Fruit fly (Drosophila melanogaster) whole organism, embryonic: ENCODE measurements around the gene CG43094.
A peak's percentile ranks its signal among the peaks of the same experiment; 100 is the strongest.

ENCODE experiments used
- CG10267 ChIP-seq: fragments of 200-800 bp; sonication (Bioruptor generic); optimal IDR thresholded peaks from 2 replicates; lab custom pipeline; 2018; ENCODE audit warnings: missing biosample characterization, mild to moderate bottlenecking, missing genetic modification characterization, moderate library complexity
- CG11560 ChIP-seq: fragments of 200-800 bp; sonication (Bioruptor generic); IDR thresholded peaks from 3 replicates; pipeline ENCODE4 v1.3.6; 2022; ENCODE audit warnings: missing biosample characterization, missing genetic modification characterization
- CG11695 ChIP-seq: fragments of 200-800 bp; sonication (Bioruptor generic); IDR thresholded peaks from 3 replicates; pipeline ENCODE4 v1.3.6; 2022; ENCODE audit warnings: missing biosample characterization, missing genetic modification characterization
- CG12071 ChIP-seq: fragments of 200-800 bp; sonication (Bioruptor generic); optimal IDR thresholded peaks from 3 replicates; lab custom pipeline; 2018; ENCODE audit warnings: missing biosample characterization, mild to moderate bottlenecking, missing genetic modification characterization
- CG12155 ChIP-seq: fragments of 200-800 bp; sonication (Bioruptor generic); optimal IDR thresholded peaks from 3 replicates; lab custom pipeline; 2016; ENCODE audit warnings: missing biosample characterization, missing genetic modification characterization
- CG12391 ChIP-seq: fragments of 200-800 bp; sonication (Bioruptor generic); optimal IDR thresholded peaks from 3 replicates; lab custom pipeline; 2018; ENCODE audit warnings: missing biosample characterization, mild to moderate bottlenecking, missing genetic modification characterization, moderate library complexity
- CG13624 ChIP-seq: fragments of 200-800 bp; sonication (Bioruptor generic); optimal IDR thresholded peaks from 2 replicates; lab custom pipeline; 2016; ENCODE audit warnings: missing biosample characterization, missing genetic modification characterization
- CG14710 ChIP-seq: fragments of 200-800 bp; sonication (Bioruptor generic); optimal IDR thresholded peaks from 3 replicates; lab custom pipeline; 2019; ENCODE audit warnings: missing biosample characterization, mild to moderate bottlenecking, missing genetic modification characterization, moderate library complexity
- CG15011 ChIP-seq: fragments of 200-800 bp; sonication (Bioruptor generic); optimal IDR thresholded peaks from 3 replicates; lab custom pipeline; 2018; ENCODE audit warnings: missing biosample characterization, mild to moderate bottlenecking, missing genetic modification characterization
- CG3065 ChIP-seq: fragments of 200-800 bp; sonication (Bioruptor generic); optimal IDR thresholded peaks from 2 replicates; lab custom pipeline; 2016; ENCODE audit warnings: missing biosample characterization, missing genetic modification characterization
- CG32767 ChIP-seq: fragments of 200-800 bp; sonication (Bioruptor generic); IDR thresholded peaks from 2 replicates; pipeline ENCODE4 v1.3.6; 2022; ENCODE audit warnings: missing biosample characterization, missing genetic modification characterization
- CG33557 ChIP-seq: fragments of 200-800 bp; sonication (Bioruptor generic); optimal IDR thresholded peaks from 2 replicates; lab custom pipeline; 2019; ENCODE audit warnings: missing biosample characterization, mild to moderate bottlenecking, missing genetic modification characterization, moderate library complexity
- CG34422 ChIP-seq: fragments of 200-800 bp; sonication (Bioruptor generic); IDR thresholded peaks from 3 replicates; pipeline ENCODE4 v1.3.6; 2022; ENCODE audit warnings: missing biosample characterization, missing genetic modification characterization
- CG3726 ChIP-seq: fragments of 200-800 bp; sonication (Bioruptor generic); IDR thresholded peaks from 3 replicates; pipeline ENCODE4, ENCODE4 v1.3.6; 2022; ENCODE audit warnings: missing biosample characterization, missing genetic modification characterization
- CG4282 ChIP-seq: fragments of 200-800 bp; sonication (Bioruptor generic); optimal IDR thresholded peaks from 2 replicates; lab custom pipeline; 2016; ENCODE audit warnings: missing biosample characterization, missing genetic modification characterization
- CG4404 ChIP-seq: fragments of 200-800 bp; sonication (Bioruptor generic); IDR thresholded peaks from 2 replicates; pipeline ENCODE4 v1.3.6; 2022; ENCODE audit warnings: missing biosample characterization, missing genetic modification characterization
- CG4424 ChIP-seq: fragments of 200-800 bp; sonication (Bioruptor generic); optimal IDR thresholded peaks from 3 replicates; lab custom pipeline; 2016; ENCODE audit warnings: missing biosample characterization, missing genetic modification characterization
- CG7556 ChIP-seq: fragments of 200-800 bp; sonication (Bioruptor generic); optimal IDR thresholded peaks from 2 replicates; lab custom pipeline; 2017; ENCODE audit warnings: missing biosample characterization, mild to moderate bottlenecking, missing genetic modification characterization
- CG8944 ChIP-seq: fragments of 200-800 bp; sonication (Bioruptor generic); optimal IDR thresholded peaks from 3 replicates; lab custom pipeline; 2016; ENCODE audit warnings: missing biosample characterization, missing genetic modification characterization
- Deaf1 ChIP-seq: fragments of 200-800 bp; optimal IDR thresholded peaks from 3 replicates; lab custom pipeline; 2019; ENCODE audit warnings: missing biosample characterization, mild to moderate bottlenecking, missing genetic modification characterization, moderate library complexity
- Dek ChIP-seq: fragments of 200-800 bp; sonication (Bioruptor generic); optimal IDR thresholded peaks from 3 replicates; lab custom pipeline; 2019; ENCODE audit warnings: missing biosample characterization, mild to moderate bottlenecking, missing genetic modification characterization, moderate library complexity
- HHEX ChIP-seq: fragments of 200-800 bp; sonication (Bioruptor generic); optimal IDR thresholded peaks from 3 replicates; lab custom pipeline; 2017; ENCODE audit warnings: missing biosample characterization, mild to moderate bottlenecking, missing genetic modification characterization, missing genetic modification reagents
- Hmx ChIP-seq: fragments of 200-800 bp; sonication (Bioruptor generic); optimal IDR thresholded peaks from 2 replicates; lab custom pipeline; 2016; ENCODE audit warnings: missing biosample characterization, missing genetic modification characterization
- Mrtf ChIP-seq: fragments of 200-800 bp; sonication (Bioruptor generic); IDR thresholded peaks from 3 replicates; pipeline ENCODE4 v1.3.6; 2022; ENCODE audit warnings: missing biosample characterization, missing genetic modification characterization
- NfI ChIP-seq: fragments of 200-800 bp; sonication (Bioruptor generic); optimal IDR thresholded peaks from 3 replicates; lab custom pipeline; 2018; ENCODE audit warnings: missing biosample characterization, mild to moderate bottlenecking, missing genetic modification characterization, moderate library complexity
- Oaz ChIP-seq: fragments of 200-800 bp; sonication (Bioruptor generic); IDR thresholded peaks from 2 replicates; pipeline ENCODE4 v1.3.6; 2022; ENCODE audit warnings: missing biosample characterization, missing genetic modification characterization
- Trl ChIP-seq, 3 experiments: fragments of >200 bp in 2 of 3; fragments of 200-800 bp in 1 of 3; sonication (Bioruptor generic) in 1 of 3; optimal IDR thresholded peaks; 2 replicates in 1 of 3; 3 replicates in 2 of 3; lab custom pipeline; 2016 to 2017; ENCODE audit warnings: missing biosample characterization in 1 of 3, missing genetic modification characterization in 1 of 3
- Vsx1 ChIP-seq: fragments of 200-800 bp; sonication (Bioruptor generic); optimal IDR thresholded peaks from 2 replicates; lab custom pipeline; 2017; ENCODE audit warnings: missing biosample characterization, mild to moderate bottlenecking, missing genetic modification characterization, missing genetic modification reagents
- Xbp1 ChIP-seq: fragments of 200-800 bp; sonication (Bioruptor generic); optimal IDR thresholded peaks from 3 replicates; lab custom pipeline; 2016; ENCODE audit warnings: missing biosample characterization, mild to moderate bottlenecking, missing genetic modification characterization
- bsh ChIP-seq, 2 experiments: fragments of 200-800 bp; sonication (Bioruptor generic); optimal IDR thresholded peaks; 2 replicates each; lab custom pipeline; 2017 to 2018; ENCODE audit warnings: mild to moderate bottlenecking in 2 of 2, missing biosample characterization in 2 of 2, missing genetic modification characterization in 2 of 2, moderate library complexity in 1 of 2
- btn ChIP-seq: fragments of 200-800 bp; sonication (Bioruptor generic); optimal IDR thresholded peaks from 2 replicates; lab custom pipeline; 2016; ENCODE audit warnings: missing biosample characterization, missing genetic modification characterization
- cad ChIP-seq: fragments of >200 bp; optimal IDR thresholded peaks from 2 replicates; lab custom pipeline; 2017; ENCODE audit warnings: missing biosample characterization, missing genetic modification characterization
- cato ChIP-seq: fragments of 200-800 bp; sonication (Bioruptor generic); optimal IDR thresholded peaks from 2 replicates; lab custom pipeline; 2016; ENCODE audit warnings: missing biosample characterization, missing genetic modification characterization, borderline replicate concordance
- caup ChIP-seq: fragments of 200-800 bp; sonication (Bioruptor generic); optimal IDR thresholded peaks from 3 replicates; lab custom pipeline; 2017; ENCODE audit warnings: missing biosample characterization, mild to moderate bottlenecking, missing genetic modification characterization, moderate library complexity; ENCODE audit not compliant: severe bottlenecking
- ci ChIP-seq: fragments of 200-800 bp; sonication (Bioruptor generic); IDR thresholded peaks from 3 replicates; pipeline ENCODE4 v1.3.6; 2022; ENCODE audit warnings: missing biosample characterization, missing genetic modification characterization
- dmrt99B ChIP-seq: fragments of 200-800 bp; sonication (Bioruptor generic); optimal IDR thresholded peaks from 2 replicates; lab custom pipeline; 2018; ENCODE audit warnings: missing biosample characterization, mild to moderate bottlenecking, missing genetic modification characterization, moderate library complexity
- esg ChIP-seq: fragments of 200-800 bp; sonication (Bioruptor generic); conservative IDR thresholded peaks from 2 replicates; pipeline ENCODE4 v1.3.6; 2022; ENCODE audit warnings: missing biosample characterization, missing genetic modification characterization
- eve ChIP-seq, 2 experiments: fragments of >200 bp; optimal IDR thresholded peaks; 2 replicates each; lab custom pipeline; 2017; ENCODE audit warnings: missing biosample characterization in 2 of 2, missing genetic modification characterization in 2 of 2
- fd64A ChIP-seq: fragments of 200-800 bp; sonication (Bioruptor generic); optimal IDR thresholded peaks from 3 replicates; lab custom pipeline; 2018; ENCODE audit warnings: missing biosample characterization, mild to moderate bottlenecking, missing genetic modification characterization
- fd96Cb ChIP-seq: fragments of 200-800 bp; sonication (Bioruptor generic); optimal IDR thresholded peaks from 2 replicates; lab custom pipeline; 2018; ENCODE audit warnings: missing biosample characterization, mild to moderate bottlenecking, missing genetic modification characterization, moderate library complexity
- gce ChIP-seq: fragments of 200-800 bp; sonication (Bioruptor generic); IDR thresholded peaks from 3 replicates; pipeline ENCODE4 v1.3.6; 2022; ENCODE audit warnings: missing biosample characterization, missing genetic modification characterization
- mld ChIP-seq: fragments of 200-800 bp; sonication (Bioruptor generic); IDR thresholded peaks from 3 replicates; pipeline ENCODE4 v1.3.6; 2022; ENCODE audit warnings: missing biosample characterization, missing genetic modification characterization; ENCODE audit not compliant: partially characterized antibody
- otp ChIP-seq: fragments of 200-800 bp; sonication (Bioruptor generic); IDR thresholded peaks from 3 replicates; pipeline ENCODE4, ENCODE4 v1.3.6; 2022; ENCODE audit warnings: missing biosample characterization, missing genetic modification characterization
- pum ChIP-seq: fragments of 200-800 bp; sonication (Bioruptor generic); optimal IDR thresholded peaks from 2 replicates; lab custom pipeline; 2016; ENCODE audit warnings: missing biosample characterization, missing genetic modification characterization
- sc ChIP-seq, 3 experiments: fragments of >200 bp in 2 of 3; fragments of 200-800 bp in 1 of 3; sonication (Bioruptor generic) in 1 of 3; optimal IDR thresholded peaks; 2 replicates in 2 of 3; 3 replicates in 1 of 3; lab custom pipeline; 2017; ENCODE audit warnings: mild to moderate bottlenecking in 1 of 3, missing biosample characterization in 1 of 3, missing genetic modification characterization in 1 of 3, missing genetic modification reagents in 1 of 3
- stc ChIP-seq: fragments of 200-800 bp; sonication (Bioruptor generic); IDR thresholded peaks from 2 replicates; pipeline ENCODE4 v1.3.6; 2022; ENCODE audit warnings: missing biosample characterization, missing genetic modification characterization
- tap ChIP-seq: fragments of 200-800 bp; optimal IDR thresholded peaks from 3 replicates; lab custom pipeline; 2019; ENCODE audit warnings: missing biosample characterization, mild to moderate bottlenecking, missing genetic modification characterization, moderate library complexity
- tio ChIP-seq: fragments of 200-800 bp; sonication (Bioruptor generic); optimal IDR thresholded peaks from 2 replicates; lab custom pipeline; 2017; ENCODE audit warnings: missing biosample characterization, missing genetic modification characterization, inconsistent platforms
- vfl ChIP-seq: fragments of 200-800 bp; sonication (Bioruptor generic); optimal IDR thresholded peaks from 2 replicates; lab custom pipeline; 2016; ENCODE audit warnings: missing biosample characterization, missing genetic modification characterization
- yki ChIP-seq: fragments of >200 bp; optimal IDR thresholded peaks from 3 replicates; lab custom pipeline; 2018

CG43094 gene

DNA sequence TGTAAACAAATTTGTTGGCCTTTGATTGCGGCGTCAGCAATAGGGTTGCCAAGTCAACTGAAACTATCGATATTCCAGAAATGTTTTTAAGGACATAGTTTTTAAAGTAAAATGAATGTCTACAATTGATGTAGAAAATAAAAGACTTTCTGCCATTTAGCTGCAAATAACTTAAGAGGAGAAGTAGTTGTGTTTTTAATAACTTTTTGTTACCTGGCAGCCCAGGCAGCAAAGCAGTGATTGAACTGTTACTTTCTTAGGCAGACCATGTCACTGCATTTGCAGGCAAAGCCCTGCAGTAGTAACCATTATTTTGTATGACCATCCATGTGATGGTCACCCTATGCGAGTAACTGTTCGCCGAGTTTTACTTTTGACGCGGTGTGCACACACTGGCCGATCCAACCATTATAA, 20.2 kb downstream of the CG43094 start, which contains the start of the genes rumi, CG7029 and Usp12-46 (continued):
- peak in 1 of 2 experiments; percentile 88 for TF ChIP-seq bsh (GFP tag; optimal IDR thresholded peaks at IDR 0.05; lab: Kevin White, UChicago)
- TF ChIP-seq caup, result peak; percentile 73
- TF ChIP-seq Trl (optimal IDR thresholded peaks at IDR 0.05; lab: Kevin White, UChicago), result peak in 1 of 2 experiments; percentile 1
- peak; percentile 92 for TF ChIP-seq Trl (GFP tag; optimal IDR thresholded peaks at IDR 0.05; lab: Kevin White, UChicago)
- TF ChIP-seq tap (tag; lab: Kevin White, UChicago), result no peak
- TF ChIP-seq Xbp1 (GFP tag; lab: Kevin White, UChicago), result peak; percentile 92
- peak; percentile 85 for TF ChIP-seq CG32767 (GFP tag; lab: Robert Waterston, UW)
- no peak for TF ChIP-seq cad (GFP tag; lab: Kevin White, UChicago)
- TF ChIP-seq Dek (tag; lab: Kevin White, UChicago), result peak; percentile 82
- TF ChIP-seq CG4404, result peak; percentile 72
- TF ChIP-seq CG4282 (GFP tag; lab: Kevin White, UChicago), result peak; percentile 75
- TF ChIP-seq mld (GFP tag; lab: Robert Waterston, UW), result peak; percentile 46; the same call in 1 of the 3 replicates
- TF ChIP-seq CG33557 (GFP tag; lab: Kevin White, UChicago), result peak; percentile 84
- TF ChIP-seq pum (GFP tag; lab: Kevin White, UChicago), result peak; percentile 89
- TF ChIP-seq Deaf1 (tag; lab: Kevin White, UChicago), result no peak
- TF ChIP-seq fd64A (GFP tag; lab: Kevin White, UChicago), result no peak
- peak; percentile 80 for TF ChIP-seq CG10267 (tag; lab: Kevin White, UChicago)
- peak; percentile 89 for TF ChIP-seq CG13624
- no peak for TF ChIP-seq dmrt99B (tag; lab: Kevin White, UChicago)
- peak; percentile 90 for TF ChIP-seq ci (GFP tag; lab: Robert Waterston, UW)
- TF ChIP-seq CG11560, result peak; percentile 66; the same call in 1 of the 3 replicates
- peak; percentile 81 for TF ChIP-seq gce (GFP tag; lab: Robert Waterston, UW)
- no peak for TF ChIP-seq sc (optimal IDR thresholded peaks at IDR 0.05; lab: Kevin White, UChicago)
- peak; percentile 69 for TF ChIP-seq sc (GFP tag; optimal IDR thresholded peaks at IDR 0.05; lab: Kevin White, UChicago)
- TF ChIP-seq CG3726 (GFP tag; lab: Robert Waterston, UW), result peak; percentile 76; the same call in 2 of the 3 replicates
- TF ChIP-seq CG7556 (GFP tag; lab: Kevin White, UChicago), result peak; percentile 75
- peak; percentile 69 for TF ChIP-seq Mrtf (GFP tag; lab: Robert Waterston, UW)
- TF ChIP-seq Oaz, result peak; percentile 77
- TF ChIP-seq yki, result no peak
- peak; percentile 81 for TF ChIP-seq NfI (GFP tag; lab: Kevin White, UChicago)
- peak; percentile 82 for TF ChIP-seq fd96Cb (tag; lab: Kevin White, UChicago)
- TF ChIP-seq CG3065 (GFP tag; lab: Kevin White, UChicago), result peak; percentile 74
- TF ChIP-seq tio, result no peak
- peak; percentile 91 for TF ChIP-seq CG8944
- peak; percentile 100 for TF ChIP-seq CG14710 (tag; lab: Kevin White, UChicago)
- peak; percentile 72; the same call in 2 of the 3 replicates for TF ChIP-seq otp
- TF ChIP-seq CG12155 (GFP tag; lab: Kevin White, UChicago), result peak; percentile 88
- peak; percentile 78 for TF ChIP-seq stc (GFP tag; lab: Robert Waterston, UW)
- peak; percentile 88 for TF ChIP-seq CG4424 (GFP tag; lab: Kevin White, UChicago)
- peak; percentile 59 for TF ChIP-seq CG12071 (GFP tag; lab: Kevin White, UChicago)
- no peak for TF ChIP-seq CG15011 (GFP tag; lab: Kevin White, UChicago)
- TF ChIP-seq HHEX (GFP tag; lab: Kevin White, UChicago), result peak; percentile 77
- no peak for TF ChIP-seq Vsx1 (GFP tag; lab: Kevin White, UChicago)
- TF ChIP-seq btn (GFP tag; lab: Kevin White, UChicago), result peak; percentile 72
- peak; percentile 84 for TF ChIP-seq esg (GFP tag; lab: Robert Waterston, UW)
- no peak for TF ChIP-seq eve (GFP tag; optimal IDR thresholded peaks at IDR 0.05; lab: Kevin White, UChicago)
- TF ChIP-seq Hmx (GFP tag; lab: Kevin White, UChicago), result peak; percentile 72
- peak; percentile 92 for TF ChIP-seq CG12391
- peak; percentile 90 for TF ChIP-seq CG34422 (GFP tag; lab: Robert Waterston, UW)
- TF ChIP-seq CG11695, result peak; percentile 73; the same call in 2 of the 3 replicates
- peak; percentile 69 for TF ChIP-seq cato
- peak; percentile 68 for TF ChIP-seq vfl
